In genomic region chrV:2030661-2031060, ce11 we compare ENCODE assay signal across 2 worm cellular contexts.
TF ChIP-seq lines count a peak whose summit lies in the region.

No protein-coding gene starts in this region.

TF ChIP-seq in whole organism, L4 larva, 104 proteins besides CTCF, POLR2A, EP300 and RAD21:
- TF ChIP-seq pqm-1 (tag; optimal IDR thresholded peaks at IDR 0.05; lab: Kevin White, UChicago) (no peak), F10B5.3 (tag; optimal IDR thresholded peaks at IDR 0.05; lab: Kevin White, UChicago) (no peak), aly-2 (tag; optimal IDR thresholded peaks at IDR 0.05; lab: Kevin White, UChicago) (no peak), hif-1 (tag; optimal IDR thresholded peaks at IDR 0.05; lab: Kevin White, UChicago) (no peak), duxl-1 (tag; optimal IDR thresholded peaks at IDR 0.05; lab: Kevin White, UChicago; ENCODE audit: poor library complexity) (no peak), set-16 (GFP tag; IDR thresholded peaks at IDR 0.05; lab: Robert Waterston, UW) (peak; percentile 75), unc-62 (GFP tag; optimal IDR thresholded peaks at IDR 0.05 in 1 of 2; lab: Kevin White, UChicago) (peak in 1 of 2 experiments; percentile 43), unc-62 (tag; optimal IDR thresholded peaks at IDR 0.05; lab: Kevin White, UChicago) (no peak), aha-1 (tag; lab: Kevin White, UChicago) (no peak), lin-38 (GFP tag; IDR thresholded peaks at IDR 0.05; lab: Robert Waterston, UW) (no peak), php-3 (GFP tag; IDR thresholded peaks at IDR 0.05; lab: Robert Waterston, UW) (no peak)
TF ChIP-seq in whole organism, L4 larva: peak in this region for 2.

TF ChIP-seq in whole organism, young adult, 124 proteins besides CTCF, POLR2A, EP300 and RAD21:
- TF ChIP-seq zfh-2 (GFP tag; conservative IDR thresholded peaks at IDR 0.05; lab: Robert Waterston, UW) (peak; percentile 46; the same call in 1 of the 2 replicates), sptf-2 (GFP tag; optimal IDR thresholded peaks at IDR 0.05; lab: Kevin White, UChicago) (no peak), madf-3 (GFP tag; IDR thresholded peaks at IDR 0.05; lab: Robert Waterston, UW) (0 out of 2 replicates have a peak, but pooled peaks have one; percentile 51), ceh-79 (tag; optimal IDR thresholded peaks at IDR 0.05; lab: Kevin White, UChicago) (no peak), tbx-9 (tag; optimal IDR thresholded peaks at IDR 0.05; lab: Kevin White, UChicago; ENCODE audit: borderline replicate concordance) (no peak)
